Fruit fly (Drosophila melanogaster) whole organism, pupa: ENCODE data around the gene CG32006.

Source experiments
- CG10348 ChIP-seq: fragments of 200-800 bp; sonication (Bioruptor generic); IDR thresholded peaks from 2 replicates; pipeline ENCODE4 v1.3.6; 2022; ENCODE audit warnings: missing biosample characterization, missing genetic modification characterization
- D1 ChIP-seq: fragments of 200-800 bp; sonication (Bioruptor generic); optimal IDR thresholded peaks from 2 replicates; lab custom pipeline; 2018; ENCODE audit warnings: missing biosample characterization, mild to moderate bottlenecking, missing genetic modification characterization, moderate library complexity
- Pif1B ChIP-seq: fragments of 200-800 bp; sonication (Bioruptor generic); optimal IDR thresholded peaks from 3 replicates; lab custom pipeline; 2016; ENCODE audit warnings: missing biosample characterization, missing genetic modification characterization
- rn ChIP-seq: fragments of 200-800 bp; sonication (Bioruptor generic); IDR thresholded peaks from 2 replicates; pipeline ENCODE4 v1.3.6; 2022; ENCODE audit warnings: missing biosample characterization, missing genetic modification characterization

- no peak for TF ChIP-seq Pif1B (GFP tag; lab: Kevin White, UChicago)
- TF ChIP-seq D1 (tag; lab: Kevin White, UChicago): no peak
- TF ChIP-seq rn (GFP tag; lab: Robert Waterston, UW): no peak
- TF ChIP-seq CG10348 (GFP tag; lab: Robert Waterston, UW): no peak
These were observed 20.0 kb upstream of the CG32006 start for dm6 chr4:130558-130957.
